Worm (Caenorhabditis elegans): ENCODE results near the gene C10G8.4.

Gene C10G8.4

DNA sequence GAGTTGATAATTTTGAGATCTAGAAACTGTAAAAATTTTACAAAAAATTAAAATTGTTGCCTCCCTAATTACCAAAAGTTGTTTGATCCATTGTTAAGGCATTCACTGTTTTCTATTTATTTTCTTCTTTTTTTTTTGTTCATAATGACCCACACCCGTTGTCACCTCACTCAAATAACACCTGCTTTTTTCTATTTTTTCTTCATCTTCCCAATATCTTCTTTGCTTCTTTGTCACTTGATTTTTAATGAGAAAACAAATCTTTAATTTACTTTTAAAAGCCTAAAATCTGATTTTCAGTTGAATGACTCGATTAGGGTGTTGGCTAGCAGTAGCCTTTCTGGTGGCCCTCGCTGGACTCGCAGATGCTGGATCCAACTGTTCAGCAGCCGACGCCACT is 8.3 kb upstream of the C10G8.4 start, which contains the start of gene ncx-2:
Gene ncx-2 (plus strand): TSS at position 301 of the 400 bp plus-strand sequence.
- TF ChIP-seq nhr-23 (tag; optimal IDR thresholded peaks at IDR 0.05) (no peak), ztf-11 (tag; optimal IDR thresholded peaks at IDR 0.05) (no peak), lsy-12 (tag; optimal IDR thresholded peaks at IDR 0.05) (no peak), nfya-1 (tag; optimal IDR thresholded peaks at IDR 0.05; ENCODE audit: insufficient read depth) (no peak), ceh-16 (tag; optimal IDR thresholded peaks at IDR 0.05) (no peak), ceh-9 (tag; optimal IDR thresholded peaks at IDR 0.05) (no peak), nhr-28 (tag; optimal IDR thresholded peaks at IDR 0.05) (no peak), nhr-25 (tag; optimal IDR thresholded peaks at IDR 0.05) (no peak)

DNA sequence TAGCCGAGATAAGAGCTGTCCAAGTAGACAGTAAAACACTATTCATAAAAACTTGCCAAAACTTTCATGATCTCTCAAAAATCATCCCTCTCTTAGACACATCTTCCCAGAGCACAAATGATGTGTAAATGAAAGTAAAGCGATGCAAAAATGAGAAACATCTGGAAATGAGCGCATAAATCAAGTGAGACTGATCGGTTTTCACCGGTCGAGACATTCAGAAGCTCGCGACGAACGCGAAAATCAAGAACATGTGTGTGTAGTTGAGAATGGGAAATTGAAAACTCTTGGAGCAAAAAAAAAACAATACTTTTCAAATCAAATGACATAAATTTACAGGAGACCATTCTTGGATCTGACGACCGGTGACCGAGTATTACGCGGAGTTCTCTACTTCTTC is 7.4 kb upstream of the C10G8.4 start:
- TF ChIP-seq ztf-11 (tag; optimal IDR thresholded peaks at IDR 0.05), result no peak
- TF ChIP-seq nhr-25 (tag; optimal IDR thresholded peaks at IDR 0.05), result no peak
- TF ChIP-seq ama-1 (optimal IDR thresholded peaks at IDR 0.05), result no peak
- TF ChIP-seq nhr-11 (tag; optimal IDR thresholded peaks at IDR 0.05), result no peak
- no peak for TF ChIP-seq pqm-1 (tag; optimal IDR thresholded peaks at IDR 0.05)
- TF ChIP-seq nhr-77 (tag; optimal IDR thresholded peaks at IDR 0.05), result no peak
- TF ChIP-seq ceh-16 (tag; optimal IDR thresholded peaks at IDR 0.05), result no peak
- no peak for TF ChIP-seq daf-12 (tag; optimal IDR thresholded peaks at IDR 0.05)

DNA sequence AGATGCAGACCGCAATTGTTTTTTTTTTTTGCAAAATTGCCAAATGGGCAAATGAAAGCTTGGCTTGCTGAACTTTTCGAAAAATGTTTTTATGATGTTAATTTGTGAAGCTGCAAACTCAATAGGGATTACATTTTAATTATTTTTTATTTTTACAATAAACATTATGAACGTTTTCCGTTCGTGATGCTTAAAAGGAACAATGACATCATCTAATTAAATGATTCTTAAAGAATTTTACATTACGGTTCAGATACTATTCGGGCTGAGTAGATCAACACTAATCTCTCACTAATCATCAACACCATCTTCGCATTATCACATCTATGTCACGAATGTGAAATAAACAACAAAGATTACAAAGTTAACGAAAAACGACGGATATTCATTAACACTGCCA is 718 bp downstream of the C10G8.4 start, which contains the start of gene C10G8.3:
Gene C10G8.3 (plus strand): TSS at position 301 of the 400 bp plus-strand sequence.
- TF ChIP-seq fkh-10 (GFP tag; optimal IDR thresholded peaks at IDR 0.05) (no peak), pha-4 (tag; optimal IDR thresholded peaks at IDR 0.05) (no peak), R02D3.7 (tag; optimal IDR thresholded peaks at IDR 0.05) (no peak), nhr-28 (tag; optimal IDR thresholded peaks at IDR 0.05) (no peak), ama-1 (optimal IDR thresholded peaks at IDR 0.05) (no peak), ZK546.5 (tag; optimal IDR thresholded peaks at IDR 0.05) (no peak)

DNA sequence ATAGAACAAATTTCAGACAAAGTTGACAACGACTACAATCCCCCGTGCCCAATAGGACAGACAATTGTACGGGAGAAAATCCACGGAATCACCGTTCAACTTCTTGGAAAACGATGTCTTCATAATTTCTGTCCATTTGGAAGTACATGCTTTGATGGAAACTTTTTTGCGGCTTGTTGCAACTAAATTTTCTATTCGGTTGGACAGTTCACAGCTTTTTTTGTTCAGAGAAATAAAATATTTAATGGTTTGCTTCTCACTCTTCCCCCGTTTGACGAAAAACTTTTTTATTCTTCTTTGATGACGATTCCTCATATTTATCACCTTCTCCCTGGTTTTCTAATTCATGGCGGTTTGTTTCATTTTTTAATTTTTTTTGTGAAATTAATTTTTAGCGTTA is 2.4 kb downstream of the C10G8.4 start, which contains the start of gene C10G8.2:
Gene C10G8.2 (plus strand): TSS at position 301 of the 400 bp plus-strand sequence.
- TF ChIP-seq nhr-76 (tag; optimal IDR thresholded peaks at IDR 0.05) (no peak), daf-12 (tag; optimal IDR thresholded peaks at IDR 0.05) (no peak), ama-1 (optimal IDR thresholded peaks at IDR 0.05) (no peak), unc-39 (tag; optimal IDR thresholded peaks at IDR 0.05) (no peak), nfya-1 (tag; optimal IDR thresholded peaks at IDR 0.05; ENCODE audit: insufficient read depth) (no peak), zag-1 (tag; optimal IDR thresholded peaks at IDR 0.05) (no peak), ztf-4 (tag; optimal IDR thresholded peaks at IDR 0.05) (no peak), nhr-12 (tag; optimal IDR thresholded peaks at IDR 0.05) (no peak), elt-2 (tag; optimal IDR thresholded peaks at IDR 0.05) (no peak), mdl-1 (tag; optimal IDR thresholded peaks at IDR 0.05) (no peak), ceh-28 (tag; optimal IDR thresholded peaks at IDR 0.05) (no peak), fkh-2 (tag; optimal IDR thresholded peaks at IDR 0.05) (no peak)

DNA sequence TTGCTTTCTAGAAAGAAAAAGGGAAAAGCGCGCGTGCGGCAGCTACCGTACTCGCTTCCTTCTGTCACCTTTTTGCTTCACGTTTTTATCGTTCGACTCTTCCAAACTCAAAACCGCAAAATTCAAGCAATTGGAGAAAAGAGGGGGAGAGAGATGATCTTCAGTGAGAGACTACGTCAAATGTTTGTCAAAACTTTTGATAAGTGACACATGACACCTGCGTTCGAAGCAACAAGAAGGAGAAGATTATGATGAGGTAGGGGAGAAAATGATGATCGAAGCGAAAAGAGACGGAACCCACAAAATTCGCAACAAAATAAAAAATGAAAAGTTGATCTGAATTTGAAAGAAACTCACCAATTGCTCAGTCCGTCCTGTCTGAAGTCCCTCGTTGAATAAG is 6.6 kb downstream of the C10G8.4 start:
- TF ChIP-seq nhr-11 (tag; optimal IDR thresholded peaks at IDR 0.05), result no peak
- no peak for TF ChIP-seq tbx-2 (tag; optimal IDR thresholded peaks at IDR 0.05)
- no peak for TF ChIP-seq nfya-1 (tag; optimal IDR thresholded peaks at IDR 0.05; ENCODE audit: insufficient read depth)
- TF ChIP-seq zag-1 (tag; optimal IDR thresholded peaks at IDR 0.05), result no peak
- no peak for TF ChIP-seq nhr-25 (tag; optimal IDR thresholded peaks at IDR 0.05)
- TF ChIP-seq ZK546.5 (tag; optimal IDR thresholded peaks at IDR 0.05), result no peak
- TF ChIP-seq nhr-237 (tag; optimal IDR thresholded peaks at IDR 0.05), result no peak
- TF ChIP-seq ama-1 (optimal IDR thresholded peaks at IDR 0.05), result no peak
- no peak for TF ChIP-seq ceh-28 (tag; optimal IDR thresholded peaks at IDR 0.05)
- no peak for TF ChIP-seq fkh-10 (GFP tag; optimal IDR thresholded peaks at IDR 0.05)
- no peak for TF ChIP-seq pha-4 (tag; optimal IDR thresholded peaks at IDR 0.05)
- no peak for TF ChIP-seq nhr-12 (tag; optimal IDR thresholded peaks at IDR 0.05)
- TF ChIP-seq mdl-1 (tag; optimal IDR thresholded peaks at IDR 0.05), result no peak
- TF ChIP-seq ztf-4 (tag; optimal IDR thresholded peaks at IDR 0.05), result no peak

DNA sequence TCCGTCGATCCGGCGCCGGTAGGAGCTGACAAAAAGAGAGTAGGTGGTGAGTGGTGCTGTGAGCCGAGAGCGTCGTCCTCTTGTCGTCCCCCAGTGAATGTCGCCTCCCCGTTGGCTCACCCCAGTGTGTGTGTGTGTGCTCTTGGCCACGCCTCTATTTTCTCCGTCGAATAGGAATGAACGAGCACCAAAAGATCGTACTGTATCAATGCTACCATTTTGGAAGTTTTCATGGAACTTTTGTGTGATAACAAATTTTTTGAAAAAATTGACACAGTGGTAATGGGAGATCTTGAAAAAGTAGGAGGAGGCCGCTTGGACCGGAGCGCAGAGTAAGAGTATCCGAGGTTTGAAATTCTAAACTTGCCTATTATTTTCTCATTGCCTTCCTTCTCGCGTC is 7.7 kb downstream of the C10G8.4 start, which contains the start of gene ceh-34:
Gene ceh-34 (minus strand): TSS at position 101 of the 400 bp plus-strand sequence.
- TF ChIP-seq nfya-1 (tag; optimal IDR thresholded peaks at IDR 0.05; ENCODE audit: insufficient read depth), result peak; percentile 8
- TF ChIP-seq daf-12 (tag; optimal IDR thresholded peaks at IDR 0.05), result no peak

DNA sequence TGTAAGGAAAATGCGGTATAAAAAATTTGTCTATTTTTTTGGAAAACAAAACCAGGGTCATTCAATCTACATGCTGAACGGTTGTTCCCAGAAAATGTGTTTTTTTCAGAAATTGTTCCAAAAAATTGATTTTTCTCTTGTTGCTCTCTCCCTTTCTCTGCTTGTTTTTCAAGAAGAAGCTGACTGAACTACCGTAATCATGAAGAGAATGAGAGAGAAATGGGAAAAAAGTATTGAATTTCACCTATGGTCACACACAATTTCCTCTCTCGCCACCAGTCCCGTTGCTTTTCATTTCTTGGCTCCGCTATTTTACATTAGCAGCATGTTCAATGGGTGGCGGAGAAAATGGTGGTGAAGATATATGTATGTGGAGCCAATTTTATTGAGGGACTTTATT is 11.1 kb downstream of the C10G8.4 start:
- TF ChIP-seq mml-1 (tag; optimal IDR thresholded peaks at IDR 0.05) (no peak), egl-5 (tag; optimal IDR thresholded peaks at IDR 0.05) (no peak), egl-27 (tag; optimal IDR thresholded peaks at IDR 0.05) (no peak), ceh-9 (tag; optimal IDR thresholded peaks at IDR 0.05) (no peak), fos-1 (tag; optimal IDR thresholded peaks at IDR 0.05) (no peak)
